Worm (Caenorhabditis elegans) whole organism, young adult: ENCODE results near the gene F55G11.6.

Experiments used
- B0261.1 ChIP-seq: sonication (generic microtip); optimal IDR thresholded peaks from 2 replicates; lab custom pipeline; 2016; ENCODE audit warnings: mild to moderate bottlenecking, missing genetic modification characterization, moderate library complexity, missing compliant biosample characterization
- C06A6.2 ChIP-seq: fragments of 200-800 bp; sonication (Bioruptor generic); conservative IDR thresholded peaks from 2 replicates; pipeline ENCODE4 v1.3.6; 2022; ENCODE audit warnings: missing genetic modification characterization, missing compliant biosample characterization
- F39B2.1 ChIP-seq: fragments of 200-800 bp; sonication (Bioruptor generic); IDR thresholded peaks from 2 replicates; pipeline ENCODE4 v1.3.6; 2022; ENCODE audit warnings: missing genetic modification reagents, missing genetic modification characterization, missing compliant biosample characterization
- F57A8.1 ChIP-seq: fragments of 200-800 bp; sonication (Bioruptor generic); optimal IDR thresholded peaks from 2 replicates; lab custom pipeline; 2018; ENCODE audit warnings: mild to moderate bottlenecking, missing genetic modification characterization, moderate library complexity, missing compliant biosample characterization
- K11D2.4 ChIP-seq: fragments of 200-800 bp; sonication (Bioruptor generic); IDR thresholded peaks from 2 replicates; pipeline ENCODE4 v1.3.6; 2022; ENCODE audit warnings: missing genetic modification reagents, missing genetic modification characterization, missing compliant biosample characterization
- Y56A3A.18 ChIP-seq: fragments of 200-800 bp; sonication (Bioruptor generic); IDR thresholded peaks from 2 replicates; pipeline ENCODE4 v1.3.6; 2022; ENCODE audit warnings: missing genetic modification reagents, missing genetic modification characterization, missing compliant biosample characterization
- Y67H2A.10 ChIP-seq: fragments of 200-800 bp; sonication (Bioruptor generic); conservative IDR thresholded peaks from 2 replicates; pipeline ENCODE4 v1.3.6; 2022; ENCODE audit warnings: missing genetic modification reagents, missing genetic modification characterization, missing compliant biosample characterization
- Y79H2A.3 ChIP-seq: fragments of 200-800 bp; sonication (Bioruptor generic); conservative IDR thresholded peaks from 2 replicates; pipeline ENCODE4 v1.3.6; 2022; ENCODE audit warnings: missing genetic modification reagents, missing genetic modification characterization, missing compliant biosample characterization
- ZK185.1 ChIP-seq: sonication (generic microtip); optimal IDR thresholded peaks from 2 replicates; lab custom pipeline; 2016; ENCODE audit warnings: mild to moderate bottlenecking, missing genetic modification characterization, missing compliant biosample characterization; ENCODE audit not compliant: poor library complexity, severe bottlenecking
- aptf-3 ChIP-seq: fragments of 200-800 bp; sonication (Bioruptor generic); IDR thresholded peaks from 2 replicates; pipeline ENCODE4 v1.3.6; 2022; ENCODE audit warnings: missing genetic modification characterization, missing compliant biosample characterization
- atf-7 ChIP-seq: sonication (generic microtip); optimal IDR thresholded peaks from 2 replicates; lab custom pipeline; 2017; ENCODE audit warnings: mild to moderate bottlenecking, missing genetic modification characterization, missing compliant biosample characterization
- attf-3 ChIP-seq: fragments of 200-800 bp; sonication (Bioruptor generic); conservative IDR thresholded peaks from 2 replicates; pipeline ENCODE4 v1.3.6; 2022; ENCODE audit warnings: missing genetic modification reagents, missing genetic modification characterization, missing compliant biosample characterization
- bed-1 ChIP-seq: fragments of 200-800 bp; sonication (Bioruptor generic); IDR thresholded peaks from 2 replicates; pipeline ENCODE4 v1.3.6; 2022; ENCODE audit warnings: missing genetic modification reagents, missing genetic modification characterization, missing compliant biosample characterization
- ccch-3 ChIP-seq: fragments of 200-800 bp; sonication (Bioruptor generic); optimal IDR thresholded peaks from 2 replicates; lab custom pipeline; 2018; ENCODE audit warnings: mild to moderate bottlenecking, missing genetic modification characterization, missing compliant biosample characterization
- cebp-2 ChIP-seq: fragments of 200-800 bp; sonication (Bioruptor generic); IDR thresholded peaks from 2 replicates; pipeline ENCODE4 v1.3.6; 2022; ENCODE audit warnings: missing genetic modification characterization, missing compliant biosample characterization
- dpff-1 ChIP-seq: sonication (generic microtip); optimal IDR thresholded peaks from 2 replicates; lab custom pipeline; 2017; ENCODE audit warnings: mild to moderate bottlenecking, missing genetic modification characterization, missing compliant biosample characterization
- egl-18 ChIP-seq: fragments of 200-800 bp; sonication (Bioruptor generic); IDR thresholded peaks from 2 replicates; pipeline ENCODE4 v1.3.6; 2022; ENCODE audit warnings: missing genetic modification reagents, missing genetic modification characterization, missing compliant biosample characterization
- egl-44 ChIP-seq: fragments of 200-800 bp; sonication (Bioruptor generic); IDR thresholded peaks from 2 replicates; pipeline ENCODE4 v1.3.6; 2022; ENCODE audit warnings: missing genetic modification reagents, missing genetic modification characterization, missing compliant biosample characterization
- ekl-4 ChIP-seq: fragments of 200-800 bp; sonication (Bioruptor generic); IDR thresholded peaks from 2 replicates; pipeline ENCODE4 v1.3.6; 2022; ENCODE audit warnings: missing genetic modification reagents, missing genetic modification characterization, missing compliant biosample characterization
- gei-17 ChIP-seq: fragments of 200-800 bp; sonication (Bioruptor generic); optimal IDR thresholded peaks from 2 replicates; lab custom pipeline; 2018; ENCODE audit warnings: mild to moderate bottlenecking, missing genetic modification characterization, missing compliant biosample characterization
- him-1 ChIP-seq: sonication (generic microtip); optimal IDR thresholded peaks from 2 replicates; lab custom pipeline; 2016; ENCODE audit warnings: missing genotype, missing genetic modification reagents, missing genetic modification characterization, missing compliant biosample characterization
- hmg-20 ChIP-seq: fragments of 200-800 bp; sonication (Bioruptor generic); IDR thresholded peaks from 2 replicates; pipeline ENCODE4 v1.3.6; 2022; ENCODE audit warnings: missing genetic modification reagents, missing genetic modification characterization, missing compliant biosample characterization
- let-526 ChIP-seq: fragments of 200-800 bp; sonication (Bioruptor generic); IDR thresholded peaks from 2 replicates; pipeline ENCODE4 v1.3.6; 2022; ENCODE audit warnings: missing genetic modification reagents, missing genetic modification characterization, missing compliant biosample characterization
- let-607 ChIP-seq, 2 experiments: fragments of 200-800 bp in 1 of 2; sonication (Bioruptor generic) in 1 of 2; sonication (generic microtip) in 1 of 2; optimal IDR thresholded peaks; 2 replicates each; lab custom pipeline; 2016 to 2018; ENCODE audit warnings: mild to moderate bottlenecking in 2 of 2, missing compliant biosample characterization in 2 of 2, missing genetic modification characterization in 2 of 2, moderate library complexity in 2 of 2, missing genotype in 1 of 2
- lin-54 ChIP-seq: fragments of 200-800 bp; sonication (Bioruptor generic); optimal IDR thresholded peaks from 2 replicates; lab custom pipeline; 2018; ENCODE audit warnings: mild to moderate bottlenecking, missing genetic modification characterization, missing compliant biosample characterization
- lsy-27 ChIP-seq: sonication (generic microtip); optimal IDR thresholded peaks from 2 replicates; lab custom pipeline; 2017; ENCODE audit warnings: missing genetic modification characterization, mild to moderate bottlenecking, missing compliant biosample characterization, antibody characterized with exemption, missing genotype, borderline replicate concordance; ENCODE audit not compliant: insufficient read depth
- madf-10 ChIP-seq: sonication (generic microtip); optimal IDR thresholded peaks from 2 replicates; lab custom pipeline; 2016; ENCODE audit warnings: mild to moderate bottlenecking, missing genetic modification characterization, missing compliant biosample characterization
- madf-3 ChIP-seq: fragments of 200-800 bp; sonication (Bioruptor generic); IDR thresholded peaks from 2 replicates; pipeline ENCODE4 v1.3.6; 2022; ENCODE audit warnings: missing genetic modification reagents, missing genetic modification characterization, missing compliant biosample characterization
- madf-8 ChIP-seq: fragments of 200-800 bp; sonication (Bioruptor generic); conservative IDR thresholded peaks from 2 replicates; pipeline ENCODE4 v1.3.6; 2022; ENCODE audit warnings: missing genetic modification reagents, missing genetic modification characterization, missing compliant biosample characterization
- mel-28 ChIP-seq: sonication (generic microtip); optimal IDR thresholded peaks from 2 replicates; lab custom pipeline; 2016; ENCODE audit warnings: borderline replicate concordance, mild to moderate bottlenecking, missing genetic modification characterization, missing compliant biosample characterization
- nfya-2 ChIP-seq: fragments of 200-800 bp; sonication (Bioruptor generic); IDR thresholded peaks from 2 replicates; pipeline ENCODE4 v1.3.6; 2022; ENCODE audit warnings: missing genetic modification reagents, missing genetic modification characterization, missing compliant biosample characterization
- nfyb-1 ChIP-seq: fragments of 200-800 bp; sonication (Bioruptor generic); IDR thresholded peaks from 2 replicates; pipeline ENCODE4 v1.3.6; 2022; ENCODE audit warnings: missing genetic modification reagents, missing genetic modification characterization, missing compliant biosample characterization
- nhr-27 ChIP-seq: fragments of 200-800 bp; sonication (Bioruptor generic); optimal IDR thresholded peaks from 2 replicates; lab custom pipeline; 2018; ENCODE audit warnings: mild to moderate bottlenecking, missing genetic modification characterization, moderate library complexity, missing compliant biosample characterization
- nhr-80 ChIP-seq: sonication (generic microtip); optimal IDR thresholded peaks from 2 replicates; lab custom pipeline; 2016; ENCODE audit warnings: missing genetic modification characterization, missing compliant biosample characterization
- nhr-90 ChIP-seq: sonication (generic microtip); optimal IDR thresholded peaks from 2 replicates; lab custom pipeline; 2016; ENCODE audit warnings: missing genotype, mild to moderate bottlenecking, missing genetic modification characterization, missing compliant biosample characterization
- repo-1 ChIP-seq: sonication (generic microtip); optimal IDR thresholded peaks from 2 replicates; lab custom pipeline; 2017; ENCODE audit warnings: mild to moderate bottlenecking, missing genetic modification characterization, missing compliant biosample characterization
- rpc-1 ChIP-seq, 2 experiments: fragments of 150-350 bp in 1 of 2; sonication (generic microtip) in 1 of 2; optimal IDR thresholded peaks; 2 replicates each; lab custom pipeline; 2014 to 2018; ENCODE audit warnings: missing biosample characterization in 1 of 2, missing genetic modification characterization in 1 of 2, missing genetic modification reagents in 1 of 2, missing genotype in 1 of 2
- snpc-3.4 ChIP-seq: sonication (generic microtip); optimal IDR thresholded peaks from 2 replicates; lab custom pipeline; 2017; ENCODE audit warnings: missing genetic modification characterization, mild to moderate bottlenecking, missing compliant biosample characterization, antibody characterized with exemption, moderate library complexity, missing genotype, missing genetic modification reagents
- somi-1 ChIP-seq: fragments of 200-800 bp; sonication (Bioruptor generic); optimal IDR thresholded peaks from 2 replicates; lab custom pipeline; 2018; ENCODE audit warnings: mild to moderate bottlenecking, missing genetic modification characterization, missing compliant biosample characterization
- tbx-9 ChIP-seq: sonication (generic microtip); optimal IDR thresholded peaks from 2 replicates; lab custom pipeline; 2016; ENCODE audit warnings: borderline replicate concordance, missing genetic modification characterization, inconsistent platforms, missing compliant biosample characterization
- ztf-18 ChIP-seq: sonication (generic microtip); optimal IDR thresholded peaks from 2 replicates; lab custom pipeline; 2016; ENCODE audit warnings: missing genotype, mild to moderate bottlenecking, missing genetic modification characterization, missing compliant biosample characterization
- ztf-25 ChIP-seq: fragments of 200-800 bp; sonication (Bioruptor generic); IDR thresholded peaks from 2 replicates; pipeline ENCODE4 v1.3.6; 2022; ENCODE audit warnings: missing genetic modification reagents, missing genetic modification characterization, missing compliant biosample characterization
- ztf-28 ChIP-seq: fragments of 200-800 bp; sonication (Bioruptor generic); IDR thresholded peaks from 2 replicates; pipeline ENCODE4 v1.3.6; 2022; ENCODE audit warnings: missing genetic modification reagents, missing genetic modification characterization, missing compliant biosample characterization
- ztf-3 ChIP-seq: fragments of 200-800 bp; sonication (Bioruptor generic); optimal IDR thresholded peaks from 2 replicates; lab custom pipeline; 2018; ENCODE audit warnings: mild to moderate bottlenecking, missing genetic modification characterization, missing compliant biosample characterization

The F55G11.6 gene

ce11 chrIV:12936221-12936776 is 21.5 kb upstream of the F55G11.6 start, which contains the start of the genes cld-1 and dod-21:
cld-1 (minus strand) TSS chrIV:12936271.
dod-21 (plus strand) TSS chrIV:12936738.
- no peak for TF ChIP-seq ekl-4
- TF ChIP-seq attf-3 (GFP tag; lab: Robert Waterston, UW): no peak
- no peak for TF ChIP-seq madf-8 (GFP tag; lab: Robert Waterston, UW)
- TF ChIP-seq atf-7 (tag; lab: Kevin White, UChicago): no peak
- TF ChIP-seq nfyb-1 (GFP tag; lab: Robert Waterston, UW): peak; percentile 78
- TF ChIP-seq Y56A3A.18 (GFP tag; lab: Robert Waterston, UW): no peak
- no peak for TF ChIP-seq K11D2.4
- TF ChIP-seq snpc-3.4 (tag; lab: Kevin White, UChicago): no peak
- no peak for TF ChIP-seq hmg-20 (GFP tag; lab: Robert Waterston, UW)
- TF ChIP-seq repo-1 (tag; lab: Kevin White, UChicago): no peak
- no peak for TF ChIP-seq aptf-3
- no peak for TF ChIP-seq let-526 (GFP tag; lab: Robert Waterston, UW)
- TF ChIP-seq nhr-80: peak; percentile 69
- no peak for TF ChIP-seq gei-17
- TF ChIP-seq ZK185.1 (tag; lab: Kevin White, UChicago): no peak
- no peak for TF ChIP-seq madf-3 (GFP tag; lab: Robert Waterston, UW)
- TF ChIP-seq F39B2.1 (GFP tag; lab: Robert Waterston, UW): no peak

- TF ChIP-seq C06A6.2 (no peak), ztf-3 (GFP tag; lab: Kevin White, UChicago) (no peak), lin-54 (GFP tag; lab: Kevin White, UChicago) (no peak), egl-44 (GFP tag; lab: Robert Waterston, UW) (no peak), let-607 (tag; optimal IDR thresholded peaks at IDR 0.05; lab: Kevin White, UChicago) (no peak), ztf-18 (tag; lab: Kevin White, UChicago) (no peak), ztf-25 (no peak)
Observed at ce11 chrIV:12941254-12941653, 16.6 kb upstream of the F55G11.6 start, which contains the start of gene dod-24. dod-24 (minus strand) TSS chrIV:12941354.

ce11 chrIV:12942633-12943032 is 15.2 kb upstream of the F55G11.6 start, which contains the start of gene dct-19:
dct-19 (plus strand) TSS chrIV:12942933.
- no peak for TF ChIP-seq rpc-1 (optimal IDR thresholded peaks at IDR 0.05; lab: Kevin White, UChicago)
- TF ChIP-seq rpc-1 (tag; optimal IDR thresholded peaks at IDR 0.05; lab: Kevin White, UChicago): no peak
- TF ChIP-seq F57A8.1 (GFP tag; lab: Kevin White, UChicago): no peak
- TF ChIP-seq nhr-27 (tag; lab: Kevin White, UChicago): no peak
- TF ChIP-seq him-1 (tag; lab: Kevin White, UChicago): no peak
- TF ChIP-seq nfyb-1 (GFP tag; lab: Robert Waterston, UW): no peak
- TF ChIP-seq B0261.1 (tag; lab: Kevin White, UChicago): no peak
- TF ChIP-seq K11D2.4: no peak

ce11 chrIV:12946488-12946887 is 11.3 kb upstream of the F55G11.6 start, which contains the start of gene F55G11.1:
F55G11.1 (minus strand) TSS chrIV:12946588.
- TF ChIP-seq nfya-2: no peak
- no peak for TF ChIP-seq egl-18 (GFP tag; lab: Robert Waterston, UW)
- no peak for TF ChIP-seq bed-1 (GFP tag; lab: Robert Waterston, UW)
- no peak for TF ChIP-seq Y67H2A.10
- TF ChIP-seq mel-28 (tag; lab: Kevin White, UChicago): no peak
- TF ChIP-seq dpff-1 (tag; lab: Kevin White, UChicago): no peak
- TF ChIP-seq lsy-27 (tag; lab: Kevin White, UChicago): no peak
- TF ChIP-seq somi-1 (GFP tag; lab: Kevin White, UChicago): no peak
- no peak for TF ChIP-seq ztf-28 (GFP tag; lab: Robert Waterston, UW)
- no peak for TF ChIP-seq ccch-3 (GFP tag; lab: Kevin White, UChicago)
- no peak for TF ChIP-seq Y79H2A.3 (GFP tag; lab: Robert Waterston, UW)
- no peak for TF ChIP-seq madf-10 (tag; lab: Kevin White, UChicago)
- TF ChIP-seq C06A6.2: no peak
- no peak for TF ChIP-seq cebp-2 (GFP tag; lab: Robert Waterston, UW)
- TF ChIP-seq aptf-3: no peak
- TF ChIP-seq nhr-90: no peak
- no peak for TF ChIP-seq tbx-9
